Worm (Caenorhabditis elegans): ENCODE data around the gene C29F7.3.

DNA sequence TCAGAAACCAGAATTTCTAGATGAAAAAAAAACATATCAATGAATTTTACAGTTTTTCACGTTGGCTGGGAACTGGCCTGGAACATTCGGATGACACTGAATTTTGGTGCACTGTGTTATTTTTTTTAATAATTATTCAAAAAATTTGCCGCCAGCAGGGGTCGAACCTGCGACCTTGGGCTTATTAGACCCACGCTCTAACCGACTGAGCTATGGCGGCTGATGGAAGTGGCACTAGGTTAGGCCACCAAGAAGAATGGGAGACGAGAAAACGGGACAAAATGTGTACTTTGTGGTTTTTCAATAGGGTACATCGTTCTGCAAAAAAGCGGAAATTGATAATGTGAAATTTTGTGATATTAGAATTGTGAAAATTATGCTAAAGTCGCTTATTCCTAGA lies 4.8 kb downstream of the C29F7.3 start:
- TF ChIP-seq zag-1 (tag; optimal IDR thresholded peaks at IDR 0.05) (no peak), R02D3.7 (tag; optimal IDR thresholded peaks at IDR 0.05) (no peak), nhr-77 (tag; optimal IDR thresholded peaks at IDR 0.05) (no peak), nhr-67 (tag; optimal IDR thresholded peaks at IDR 0.05) (no peak), lin-15B (tag; optimal IDR thresholded peaks at IDR 0.05) (no peak), nhr-25 (tag; optimal IDR thresholded peaks at IDR 0.05) (no peak), fos-1 (tag; optimal IDR thresholded peaks at IDR 0.05) (no peak), tbx-2 (tag; optimal IDR thresholded peaks at IDR 0.05) (no peak), jun-1 (tag; optimal IDR thresholded peaks at IDR 0.05) (no peak), nhr-76 (tag; optimal IDR thresholded peaks at IDR 0.05) (no peak), pha-4 (tag; optimal IDR thresholded peaks at IDR 0.05) (peak; percentile 69)

Measured in whole organism, L3 larva.